Fruit fly (Drosophila melanogaster) whole organism, embryonic: ENCODE measurements around the gene PIG-L.
A peak's percentile ranks its signal among the peaks of the same experiment; 100 is the strongest.

Experiments
- C15 ChIP-seq: fragments of 200-800 bp; sonication (Bioruptor generic); IDR thresholded peaks from 3 replicates; pipeline ENCODE4 v1.3.6; 2022; ENCODE audit warnings: missing biosample characterization, missing genetic modification characterization
- CG10431 ChIP-seq: fragments of 200-800 bp; sonication (Bioruptor generic); optimal IDR thresholded peaks from 3 replicates; lab custom pipeline; 2018; ENCODE audit warnings: missing biosample characterization, mild to moderate bottlenecking, missing genetic modification characterization
- CG10462 ChIP-seq: fragments of 200-800 bp; sonication (Bioruptor generic); optimal IDR thresholded peaks from 2 replicates; lab custom pipeline; 2016; ENCODE audit warnings: missing biosample characterization, missing genetic modification characterization
- CG12236 ChIP-seq: fragments of 200-800 bp; sonication (Bioruptor generic); optimal IDR thresholded peaks from 2 replicates; lab custom pipeline; 2016; ENCODE audit warnings: missing biosample characterization, missing genetic modification characterization
- CG12942 ChIP-seq: fragments of 200-800 bp; sonication (Bioruptor generic); optimal IDR thresholded peaks from 3 replicates; lab custom pipeline; 2016; ENCODE audit warnings: missing biosample characterization, missing genetic modification characterization
- CG13123 ChIP-seq: fragments of 200-800 bp; sonication (Bioruptor generic); optimal IDR thresholded peaks from 2 replicates; lab custom pipeline; 2016; ENCODE audit warnings: missing biosample characterization, missing genetic modification characterization
- CG14710 ChIP-seq: fragments of 200-800 bp; sonication (Bioruptor generic); optimal IDR thresholded peaks from 3 replicates; lab custom pipeline; 2019; ENCODE audit warnings: missing biosample characterization, mild to moderate bottlenecking, missing genetic modification characterization, moderate library complexity
- CG15011 ChIP-seq: fragments of 200-800 bp; sonication (Bioruptor generic); optimal IDR thresholded peaks from 3 replicates; lab custom pipeline; 2018; ENCODE audit warnings: missing biosample characterization, mild to moderate bottlenecking, missing genetic modification characterization
- CG15696 ChIP-seq: fragments of 200-800 bp; sonication (Bioruptor generic); optimal IDR thresholded peaks from 2 replicates; lab custom pipeline; 2019; ENCODE audit warnings: missing biosample characterization, mild to moderate bottlenecking, missing genetic modification characterization, moderate library complexity
- CG17385 ChIP-seq: fragments of 200-800 bp; sonication (Bioruptor generic); optimal IDR thresholded peaks from 3 replicates; lab custom pipeline; 2018; ENCODE audit warnings: missing biosample characterization, mild to moderate bottlenecking, missing genetic modification characterization
- CG1792 ChIP-seq: fragments of 200-800 bp; sonication (Bioruptor generic); optimal IDR thresholded peaks from 2 replicates; lab custom pipeline; 2016; ENCODE audit warnings: missing biosample characterization, missing genetic modification characterization
- CG18476 ChIP-seq: fragments of 200-800 bp; sonication (Bioruptor generic); optimal IDR thresholded peaks from 2 replicates; lab custom pipeline; 2016; ENCODE audit warnings: missing biosample characterization, mild to moderate bottlenecking, missing genetic modification characterization
- CG31388 ChIP-seq: fragments of 200-800 bp; sonication (Bioruptor generic); optimal IDR thresholded peaks from 2 replicates; lab custom pipeline; 2016; ENCODE audit warnings: missing biosample characterization, missing genetic modification characterization
- CG4617 ChIP-seq: fragments of 200-800 bp; sonication (Bioruptor generic); optimal IDR thresholded peaks from 3 replicates; lab custom pipeline; 2016; ENCODE audit warnings: missing biosample characterization, missing genetic modification characterization, borderline replicate concordance
- CG9437 ChIP-seq: fragments of 200-800 bp; sonication (Bioruptor generic); optimal IDR thresholded peaks from 2 replicates; lab custom pipeline; 2018; ENCODE audit warnings: missing biosample characterization, mild to moderate bottlenecking, missing genetic modification characterization
- D19B ChIP-seq: fragments of 200-800 bp; sonication (Bioruptor generic); optimal IDR thresholded peaks from 2 replicates; lab custom pipeline; 2017; ENCODE audit warnings: missing biosample characterization, mild to moderate bottlenecking, missing genetic modification characterization
- Ets97D ChIP-seq: fragments of 200-800 bp; sonication (Bioruptor generic); optimal IDR thresholded peaks from 3 replicates; lab custom pipeline; 2016; ENCODE audit warnings: missing biosample characterization, missing genetic modification characterization
- HLH54F ChIP-seq: fragments of 200-800 bp; sonication (Bioruptor generic); optimal IDR thresholded peaks from 3 replicates; lab custom pipeline; 2016; ENCODE audit warnings: missing biosample characterization, missing genetic modification characterization
- HmgZ ChIP-seq: fragments of 200-800 bp; sonication (Bioruptor generic); optimal IDR thresholded peaks from 2 replicates; lab custom pipeline; 2018; ENCODE audit warnings: missing biosample characterization, mild to moderate bottlenecking, missing genetic modification characterization
- Hr39 ChIP-seq: fragments of >200 bp; optimal IDR thresholded peaks from 2 replicates; lab custom pipeline; 2017
- Mad ChIP-seq: fragments of 200-800 bp; sonication (Bioruptor generic); optimal IDR thresholded peaks from 2 replicates; lab custom pipeline; 2016; ENCODE audit warnings: missing biosample characterization, missing genetic modification characterization
- Mrtf ChIP-seq: fragments of 200-800 bp; sonication (Bioruptor generic); IDR thresholded peaks from 3 replicates; pipeline ENCODE4 v1.3.6; 2022; ENCODE audit warnings: missing biosample characterization, missing genetic modification characterization
- Neu2 ChIP-seq: fragments of 200-800 bp; sonication (Bioruptor generic); optimal IDR thresholded peaks from 3 replicates; lab custom pipeline; 2016; ENCODE audit warnings: missing biosample characterization, missing genetic modification characterization, borderline replicate concordance
- NfI ChIP-seq: fragments of 200-800 bp; sonication (Bioruptor generic); optimal IDR thresholded peaks from 3 replicates; lab custom pipeline; 2018; ENCODE audit warnings: missing biosample characterization, mild to moderate bottlenecking, missing genetic modification characterization, moderate library complexity
- PHDP ChIP-seq: fragments of 200-800 bp; sonication (Bioruptor generic); optimal IDR thresholded peaks from 3 replicates; lab custom pipeline; 2018; ENCODE audit warnings: missing biosample characterization, mild to moderate bottlenecking, missing genetic modification characterization, moderate library complexity
- Rx ChIP-seq: fragments of 200-800 bp; sonication (Bioruptor generic); IDR thresholded peaks from 2 replicates; pipeline ENCODE4 v1.3.6; 2022; ENCODE audit warnings: missing biosample characterization, missing genetic modification characterization
- TFAM ChIP-seq: fragments of 200-800 bp; sonication (Bioruptor generic); optimal IDR thresholded peaks from 2 replicates; lab custom pipeline; 2017; ENCODE audit warnings: missing biosample characterization, missing genetic modification characterization, inconsistent platforms
- ap ChIP-seq: fragments of 200-800 bp; sonication (Bioruptor generic); IDR thresholded peaks from 2 replicates; pipeline ENCODE4 v1.3.6; 2022; ENCODE audit warnings: missing biosample characterization, missing genetic modification characterization
- ara ChIP-seq: fragments of 200-800 bp; sonication (Bioruptor generic); IDR thresholded peaks from 2 replicates; pipeline ENCODE4 v1.3.6; 2022; ENCODE audit warnings: missing biosample characterization, missing genetic modification characterization
- chinmo ChIP-seq: fragments of 200-800 bp; sonication (Bioruptor generic); IDR thresholded peaks from 4 replicates; pipeline ENCODE4 v1.3.6; 2022; ENCODE audit warnings: missing biosample characterization, missing genetic modification characterization; ENCODE audit not compliant: partially characterized antibody
- da ChIP-seq: fragments of 200-800 bp; sonication (Bioruptor generic); optimal IDR thresholded peaks from 2 replicates; lab custom pipeline; 2016; ENCODE audit warnings: missing biosample characterization, missing genetic modification characterization
- ewg ChIP-seq: fragments of 200-800 bp; sonication (Bioruptor generic); optimal IDR thresholded peaks from 3 replicates; lab custom pipeline; 2017; ENCODE audit warnings: mild to moderate bottlenecking, missing biosample characterization, missing genetic modification reagents, missing genetic modification characterization
- gcm2 ChIP-seq: fragments of 200-800 bp; sonication (Bioruptor generic); optimal IDR thresholded peaks from 2 replicates; lab custom pipeline; 2016; ENCODE audit warnings: missing biosample characterization, missing genetic modification characterization
- gfzf ChIP-seq: fragments of 200-800 bp; sonication (Bioruptor generic); optimal IDR thresholded peaks from 2 replicates; lab custom pipeline; 2016; ENCODE audit warnings: missing biosample characterization, mild to moderate bottlenecking, missing genetic modification characterization, moderate library complexity
- gro ChIP-seq: fragments of 200-800 bp; sonication (Bioruptor generic); optimal IDR thresholded peaks from 2 replicates; lab custom pipeline; 2016; ENCODE audit warnings: missing biosample characterization, missing genetic modification characterization
- gsb ChIP-seq: fragments of 200-800 bp; sonication (Bioruptor generic); IDR thresholded peaks from 2 replicates; pipeline ENCODE4 v1.3.6; 2022; ENCODE audit warnings: missing biosample characterization, missing genetic modification characterization
- lilli ChIP-seq: fragments of 200-800 bp; sonication (Bioruptor generic); optimal IDR thresholded peaks from 3 replicates; lab custom pipeline; 2016; ENCODE audit warnings: missing biosample characterization, missing genetic modification characterization
- mam ChIP-seq: fragments of 200-800 bp; sonication (Bioruptor generic); optimal IDR thresholded peaks from 3 replicates; lab custom pipeline; 2016; ENCODE audit warnings: missing biosample characterization, missing genetic modification characterization
- nerfin-1 ChIP-seq: fragments of 200-800 bp; sonication (Bioruptor generic); optimal IDR thresholded peaks from 3 replicates; lab custom pipeline; 2019; ENCODE audit warnings: missing biosample characterization, mild to moderate bottlenecking, missing genetic modification characterization, moderate library complexity
- p53 ChIP-seq: fragments of 200-800 bp; sonication (Bioruptor generic); optimal IDR thresholded peaks from 2 replicates; lab custom pipeline; 2016; ENCODE audit warnings: missing biosample characterization, missing genetic modification characterization
- peb ChIP-seq: fragments of 200-800 bp; sonication (Bioruptor generic); IDR thresholded peaks from 2 replicates; pipeline ENCODE4 v1.3.6; 2022; ENCODE audit warnings: missing biosample characterization, missing genetic modification characterization
- psq ChIP-seq: fragments of 200-800 bp; sonication (Bioruptor generic); optimal IDR thresholded peaks from 2 replicates; lab custom pipeline; 2017; ENCODE audit warnings: missing biosample characterization, missing genetic modification characterization
- pum ChIP-seq: fragments of 200-800 bp; sonication (Bioruptor generic); optimal IDR thresholded peaks from 2 replicates; lab custom pipeline; 2016; ENCODE audit warnings: missing biosample characterization, missing genetic modification characterization
- ranshi ChIP-seq: fragments of 200-800 bp; sonication (Bioruptor generic); IDR thresholded peaks from 2 replicates; pipeline ENCODE4 v1.3.6; 2022; ENCODE audit warnings: missing biosample characterization, missing genetic modification characterization
- ro ChIP-seq: fragments of 200-800 bp; sonication (Bioruptor generic); IDR thresholded peaks from 2 replicates; pipeline ENCODE4 v1.3.6; 2022; ENCODE audit warnings: missing biosample characterization, missing genetic modification characterization
- sens-2 ChIP-seq: fragments of 200-800 bp; sonication (Bioruptor generic); IDR thresholded peaks from 2 replicates; pipeline ENCODE4 v1.3.6; 2022; ENCODE audit warnings: missing biosample characterization, missing genetic modification characterization
- slbo ChIP-seq: fragments of 200-800 bp; sonication (Bioruptor generic); IDR thresholded peaks from 2 replicates; pipeline ENCODE4 v1.3.6; 2022; ENCODE audit warnings: missing biosample characterization, missing genetic modification characterization
- sna ChIP-seq: fragments of 200-800 bp; sonication (Bioruptor generic); IDR thresholded peaks from 2 replicates; pipeline ENCODE4 v1.3.6; 2022; ENCODE audit warnings: missing biosample characterization, missing genetic modification characterization; ENCODE audit not compliant: partially characterized antibody
- tna ChIP-seq: fragments of 200-800 bp; sonication (Bioruptor generic); IDR thresholded peaks from 2 replicates; pipeline ENCODE4 v1.3.6; 2022; ENCODE audit warnings: missing biosample characterization, missing genetic modification characterization; ENCODE audit not compliant: partially characterized antibody
- tup ChIP-seq: fragments of 200-800 bp; sonication (Bioruptor generic); optimal IDR thresholded peaks from 2 replicates; lab custom pipeline; 2016; ENCODE audit warnings: missing biosample characterization, mild to moderate bottlenecking, missing genetic modification characterization, moderate library complexity
- wor ChIP-seq: fragments of 200-800 bp; sonication (Bioruptor generic); IDR thresholded peaks from 2 replicates; pipeline ENCODE4 v1.3.6; 2022; ENCODE audit warnings: missing biosample characterization, missing genetic modification characterization
- yki ChIP-seq: fragments of >200 bp; optimal IDR thresholded peaks from 3 replicates; lab custom pipeline; 2018

Gene PIG-L

DNA sequence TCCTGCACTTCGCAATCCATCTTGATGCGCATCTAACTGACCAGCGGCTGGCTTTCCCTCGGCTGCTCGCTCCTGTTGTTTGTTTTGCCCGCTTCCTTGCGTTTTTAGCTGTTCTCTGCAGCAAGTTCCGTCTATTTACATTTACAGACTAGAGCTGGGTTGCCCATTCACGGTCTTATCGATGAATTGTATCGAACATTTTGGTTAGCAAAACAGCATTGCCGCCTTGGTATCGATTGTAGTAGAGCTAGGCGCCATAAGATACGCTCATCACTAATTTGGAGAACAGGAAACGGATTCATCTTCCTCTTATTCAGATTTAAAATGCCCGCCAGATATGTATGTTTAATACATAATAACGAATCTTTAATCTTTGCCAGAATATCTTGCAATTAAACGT lies 14.7 kb upstream of the PIG-L start, which contains the start of gene Regnase-1 (continued):
- TF ChIP-seq Neu2 (GFP tag; lab: Kevin White, UChicago) (peak; percentile 62), CG10431 (peak; percentile 88), gfzf (peak; percentile 43), CG17385 (peak; percentile 99), CG9437 (GFP tag; lab: Kevin White, UChicago) (peak; percentile 84), D19B (GFP tag; lab: Kevin White, UChicago) (peak; percentile 75), NfI (GFP tag; lab: Kevin White, UChicago) (peak; percentile 97), pum (GFP tag; lab: Kevin White, UChicago) (peak; percentile 79), ara (peak; percentile 90), C15 (GFP tag; lab: Robert Waterston, UW) (peak; percentile 75; the same call in 2 of the 3 replicates), HmgZ (tag; lab: Kevin White, UChicago) (peak; percentile 95), CG12942 (GFP tag; lab: Kevin White, UChicago) (peak; percentile 79), Rx (GFP tag; lab: Robert Waterston, UW) (peak; percentile 84), sna (GFP tag; lab: Robert Waterston, UW) (peak; percentile 95), Mrtf (GFP tag; lab: Robert Waterston, UW) (peak; percentile 71; the same call in 2 of the 3 replicates), Hr39 (lab: Kevin White, UChicago) (no peak), CG4617 (GFP tag; lab: Kevin White, UChicago) (peak; percentile 93), sens-2 (GFP tag; lab: Robert Waterston, UW) (peak; percentile 94), slbo (GFP tag; lab: Robert Waterston, UW) (peak; percentile 79), CG15696 (tag; lab: Kevin White, UChicago) (peak; percentile 60), HLH54F (GFP tag; lab: Kevin White, UChicago) (peak; percentile 79), ranshi (GFP tag; lab: Robert Waterston, UW) (peak; percentile 76; the same call in 1 of the 2 replicates), Mad (peak; percentile 92), CG14710 (tag; lab: Kevin White, UChicago) (peak; percentile 91), gro (GFP tag; lab: Kevin White, UChicago) (peak; percentile 93), chinmo (GFP tag; lab: Robert Waterston, UW) (peak; percentile 95), CG10462 (peak; percentile 62), CG1792 (peak; percentile 79), gsb (GFP tag; lab: Robert Waterston, UW) (peak; percentile 86), CG12236 (peak; percentile 83), ewg (GFP tag; lab: Kevin White, UChicago) (peak; percentile 82), p53 (GFP tag; lab: Kevin White, UChicago) (peak; percentile 91), tup (GFP tag; lab: Kevin White, UChicago) (peak; percentile 64), ro (GFP tag; lab: Robert Waterston, UW) (no peak), lilli (GFP tag; lab: Kevin White, UChicago) (peak; percentile 84), ap (GFP tag; lab: Robert Waterston, UW) (peak; percentile 79), CG13123 (GFP tag; lab: Kevin White, UChicago) (peak; percentile 83), Ets97D (GFP tag; lab: Kevin White, UChicago) (peak; percentile 100), da (GFP tag; lab: Kevin White, UChicago) (peak; percentile 87), gcm2 (GFP tag; lab: Kevin White, UChicago) (peak; percentile 74), TFAM (peak; percentile 89), CG31388 (GFP tag; lab: Kevin White, UChicago) (peak; percentile 49), PHDP (tag; lab: Kevin White, UChicago) (peak; percentile 95), mam (GFP tag; lab: Kevin White, UChicago) (peak; percentile 80), tna (GFP tag; lab: Robert Waterston, UW) (peak; percentile 93), psq (peak; percentile 78), peb (GFP tag; lab: Robert Waterston, UW) (peak; percentile 58; the same call in 1 of the 2 replicates), yki (lab: Kevin White, UChicago) (no peak), CG18476 (peak; percentile 64), nerfin-1 (tag; lab: Kevin White, UChicago) (peak; percentile 89), CG15011 (GFP tag; lab: Kevin White, UChicago) (peak; percentile 92), wor (GFP tag; lab: Robert Waterston, UW) (peak; percentile 55)
